Fruit fly (Drosophila melanogaster): ENCODE data around the gene Pldn.
A peak's percentile ranks its signal among the peaks of the same experiment; 100 is the strongest.

- TF ChIP-seq Awh (GFP tag; IDR thresholded peaks at IDR 0.05) (peak; percentile 35; the same call in 1 of the 2 replicates), pho (GFP tag; optimal IDR thresholded peaks at IDR 0.05) (peak; percentile 76), CG6765 (GFP tag; optimal IDR thresholded peaks at IDR 0.05) (peak; percentile 63), Gug (GFP tag; IDR thresholded peaks at IDR 0.05) (peak; percentile 74; the same call in 2 of the 4 replicates), CG1233 (GFP tag; optimal IDR thresholded peaks at IDR 0.05) (peak; percentile 59), Fer1 (GFP tag; optimal IDR thresholded peaks at IDR 0.05) (peak; percentile 67), kah (GFP tag; optimal IDR thresholded peaks at IDR 0.05) (no peak), otp (GFP tag; IDR thresholded peaks at IDR 0.05) (no peak), insv (GFP tag; optimal IDR thresholded peaks at IDR 0.05) (peak in 1 of 2 experiments; percentile 74), fd3F (GFP tag; optimal IDR thresholded peaks at IDR 0.05) (peak; percentile 55), Abd-B (GFP tag; optimal IDR thresholded peaks at IDR 0.05) (peak; percentile 60), so (GFP tag; IDR thresholded peaks at IDR 0.05) (no peak)
Measured at dm6 chr3L:11683819-11684521, 7.2 kb downstream of the Pldn start, which contains the start of gene Sugb.

All from whole organism, embryonic.